Worm (Caenorhabditis elegans) whole organism, L1 larva: Measurements from ENCODE around the gene nlp-7.
"Not testable (repeated sequence)": the region's sequence is repeated elsewhere in the genome, so short reads cannot be mapped to it uniquely, and the experiment has no call there.

ENCODE experiments used
- C04F5.9 ChIP-seq: sonication (generic microtip); optimal IDR thresholded peaks from 2 replicates; lab custom pipeline; 2016; ENCODE audit warnings: missing genetic modification characterization, missing compliant biosample characterization
- C16A3.4 ChIP-seq: fragments of 150-350 bp; optimal IDR thresholded peaks from 2 replicates; lab custom pipeline; 2014; ENCODE audit warnings: missing biosample characterization, missing genetic modification characterization
- C34B4.2 ChIP-seq: sonication (generic microtip); optimal IDR thresholded peaks from 2 replicates; lab custom pipeline; 2017; ENCODE audit warnings: mild to moderate bottlenecking, missing genetic modification characterization, missing compliant biosample characterization
- F16B12.6 ChIP-seq: fragments of 150-350 bp; optimal IDR thresholded peaks from 2 replicates; lab custom pipeline; 2014; ENCODE audit warnings: missing biosample characterization, missing genetic modification characterization
- Y116A8C.19 ChIP-seq: sonication (generic microtip); optimal IDR thresholded peaks from 2 replicates; lab custom pipeline; 2016; ENCODE audit warnings: missing compliant biosample characterization, missing genetic modification characterization, borderline replicate concordance
- aha-1 ChIP-seq: fragments of 150-350 bp; optimal IDR thresholded peaks from 2 replicates; lab custom pipeline; 2014; ENCODE audit warnings: missing biosample characterization, missing genetic modification characterization
- ama-1 ChIP-seq: fragments of 150-350 bp; optimal IDR thresholded peaks from 2 replicates; lab custom pipeline; 2014
- ceh-88 ChIP-seq: fragments of 200-800 bp; sonication (Bioruptor generic); IDR thresholded peaks from 2 replicates; pipeline ENCODE4 v1.3.6; 2022; ENCODE audit warnings: missing genetic modification characterization, missing compliant biosample characterization
- ceh-90 ChIP-seq: sonication (generic microtip); optimal IDR thresholded peaks from 2 replicates; lab custom pipeline; 2016; ENCODE audit warnings: missing genetic modification characterization, missing compliant biosample characterization
- dpl-1 ChIP-seq, 3 experiments: fragments of 150-350 bp in 2 of 3; sonication (generic microtip) in 1 of 3; optimal IDR thresholded peaks; 2 replicates each; lab custom pipeline; 2014 to 2017; ENCODE audit warnings: missing biosample characterization in 3 of 3, missing genetic modification characterization in 3 of 3, missing genetic modification reagents in 3 of 3
- dsc-1 ChIP-seq: sonication (generic microtip); optimal IDR thresholded peaks from 2 replicates; lab custom pipeline; 2016; ENCODE audit warnings: mild to moderate bottlenecking, missing genetic modification characterization, missing compliant biosample characterization
- efl-1 ChIP-seq, 4 experiments: fragments of 150-350 bp; optimal IDR thresholded peaks in 3 of 4; peaks in 1 of 4; 1 replicate in 1 of 4; 2 replicates in 3 of 4; lab custom pipeline; 2014; ENCODE audit warnings: missing biosample characterization in 2 of 4, missing genetic modification characterization in 2 of 4, missing genetic modification reagents in 2 of 4
- egl-27 ChIP-seq, 2 experiments: fragments of 150-350 bp in 1 of 2; sonication (generic microtip); optimal IDR thresholded peaks; 3 replicates each; lab custom pipeline; 2017 to 2018; ENCODE audit warnings: missing biosample characterization in 2 of 2, missing genetic modification characterization in 2 of 2, missing genetic modification reagents in 2 of 2
- elt-2 ChIP-seq: sonication (generic microtip); optimal IDR thresholded peaks from 2 replicates; lab custom pipeline; 2016; ENCODE audit warnings: missing genetic modification characterization, mild to moderate bottlenecking, inconsistent platforms, missing compliant biosample characterization, missing genetic modification reagents
- elt-3 ChIP-seq, 6 experiments: fragments of 150-350 bp in 1 of 6; sonication (generic microtip); optimal IDR thresholded peaks; 2 replicates each; lab custom pipeline; 2017 to 2018; ENCODE audit warnings: missing biosample characterization in 6 of 6, missing genetic modification characterization in 6 of 6, inconsistent platforms in 1 of 6
- fkh-8 ChIP-seq: sonication (generic microtip); optimal IDR thresholded peaks from 2 replicates; lab custom pipeline; 2016; ENCODE audit warnings: mild to moderate bottlenecking, missing genetic modification characterization, missing compliant biosample characterization
- fos-1 ChIP-seq: fragments of 150-350 bp; optimal IDR thresholded peaks from 2 replicates; lab custom pipeline; 2014; ENCODE audit warnings: missing biosample characterization, missing genetic modification characterization
- hlh-4 ChIP-seq: sonication (generic microtip); optimal IDR thresholded peaks from 2 replicates; lab custom pipeline; 2016; ENCODE audit warnings: mild to moderate bottlenecking, missing genetic modification characterization, missing compliant biosample characterization
- hpl-2 ChIP-seq: fragments of 150-350 bp; optimal IDR thresholded peaks from 2 replicates; lab custom pipeline; 2014; ENCODE audit warnings: missing biosample characterization, missing genetic modification reagents, missing genetic modification characterization
- lin-13 ChIP-seq: fragments of 150-350 bp; optimal IDR thresholded peaks from 2 replicates; lab custom pipeline; 2014; ENCODE audit warnings: missing biosample characterization, missing genetic modification reagents, missing genetic modification characterization
- lin-15B ChIP-seq: fragments of 150-350 bp; sonication (generic microtip); optimal IDR thresholded peaks from 3 replicates; lab custom pipeline; 2014; ENCODE audit warnings: missing biosample characterization, missing genetic modification characterization
- lin-35 ChIP-seq, 2 experiments: fragments of 150-350 bp; optimal IDR thresholded peaks; 2 replicates each; lab custom pipeline; 2014; ENCODE audit warnings: missing biosample characterization in 2 of 2, missing genetic modification characterization in 2 of 2, missing genetic modification reagents in 2 of 2
- lin-39 ChIP-seq: fragments of 150-350 bp; optimal IDR thresholded peaks from 2 replicates; lab custom pipeline; 2014; ENCODE audit warnings: missing biosample characterization, missing genetic modification reagents, missing genetic modification characterization
- lir-3 ChIP-seq: sonication (generic microtip); optimal IDR thresholded peaks from 2 replicates; lab custom pipeline; 2016; ENCODE audit warnings: mild to moderate bottlenecking, missing genetic modification characterization, moderate library complexity, missing compliant biosample characterization; ENCODE audit not compliant: poor library complexity
- lsy-2 ChIP-seq, 2 experiments: fragments of 150-350 bp; optimal IDR thresholded peaks; 2 replicates each; lab custom pipeline; 2014; ENCODE audit warnings: missing biosample characterization in 2 of 2, missing genetic modification characterization in 2 of 2
- mef-2 ChIP-seq: fragments of 150-350 bp; optimal IDR thresholded peaks from 2 replicates; lab custom pipeline; 2014; ENCODE audit warnings: missing biosample characterization, missing genetic modification characterization
- nhr-11 ChIP-seq: fragments of 150-350 bp; optimal IDR thresholded peaks from 2 replicates; lab custom pipeline; 2014; ENCODE audit warnings: missing biosample characterization, missing genetic modification characterization
- nhr-19 ChIP-seq: fragments of 200-800 bp; sonication (Bioruptor generic); conservative IDR thresholded peaks from 2 replicates; pipeline ENCODE4 v1.3.6; 2022; ENCODE audit warnings: missing genetic modification characterization, missing compliant biosample characterization
- nhr-20 ChIP-seq: sonication (generic microtip); optimal IDR thresholded peaks from 2 replicates; lab custom pipeline; 2016; ENCODE audit warnings: mild to moderate bottlenecking, missing genetic modification characterization, missing compliant biosample characterization
- nhr-237 ChIP-seq: fragments of 150-350 bp; optimal IDR thresholded peaks from 2 replicates; lab custom pipeline; 2014; ENCODE audit warnings: missing biosample characterization, missing genetic modification characterization
- nhr-47 ChIP-seq: sonication (generic microtip); optimal IDR thresholded peaks from 2 replicates; lab custom pipeline; 2016; ENCODE audit warnings: mild to moderate bottlenecking, missing genetic modification characterization, moderate library complexity, missing compliant biosample characterization
- nhr-71 ChIP-seq: sonication (generic microtip); optimal IDR thresholded peaks from 2 replicates; lab custom pipeline; 2016; ENCODE audit warnings: mild to moderate bottlenecking, missing genetic modification characterization, moderate library complexity, missing compliant biosample characterization
- nhr-77 ChIP-seq: fragments of 150-350 bp; optimal IDR thresholded peaks from 2 replicates; lab custom pipeline; 2014; ENCODE audit warnings: missing biosample characterization, missing genetic modification characterization
- rnt-1 ChIP-seq: sonication (generic microtip); optimal IDR thresholded peaks from 2 replicates; lab custom pipeline; 2016; ENCODE audit warnings: mild to moderate bottlenecking, missing genetic modification characterization, moderate library complexity, missing compliant biosample characterization
- skn-1 ChIP-seq: fragments of 150-350 bp; optimal IDR thresholded peaks from 2 replicates; lab custom pipeline; 2014; ENCODE audit warnings: missing biosample characterization, missing genetic modification characterization
- snu-23 ChIP-seq: sonication (generic microtip); optimal IDR thresholded peaks from 2 replicates; lab custom pipeline; 2016; ENCODE audit warnings: missing genetic modification characterization, missing compliant biosample characterization
- sox-4 ChIP-seq: sonication (generic microtip); optimal IDR thresholded peaks from 2 replicates; lab custom pipeline; 2016; ENCODE audit warnings: missing genetic modification characterization, missing compliant biosample characterization
- sup-37 ChIP-seq: fragments of 200-800 bp; sonication (Bioruptor generic); optimal IDR thresholded peaks from 2 replicates; lab custom pipeline; 2018; ENCODE audit warnings: mild to moderate bottlenecking, missing genetic modification characterization, missing compliant biosample characterization
- tbx-2 ChIP-seq: sonication (generic microtip); optimal IDR thresholded peaks from 2 replicates; lab custom pipeline; 2016; ENCODE audit warnings: missing genetic modification characterization, missing compliant biosample characterization
- tlp-1 ChIP-seq: fragments of 150-350 bp; optimal IDR thresholded peaks from 2 replicates; lab custom pipeline; 2014; ENCODE audit warnings: missing biosample characterization, missing genetic modification characterization
- unc-62 ChIP-seq: fragments of 150-350 bp; optimal IDR thresholded peaks from 2 replicates; lab custom pipeline; 2014; ENCODE audit warnings: missing biosample characterization, missing genetic modification reagents, missing genetic modification characterization
- xbp-1 ChIP-seq: sonication (generic microtip); optimal IDR thresholded peaks from 2 replicates; lab custom pipeline; 2016; ENCODE audit warnings: missing genetic modification characterization, missing compliant biosample characterization
- zip-4 ChIP-seq: fragments of 200-800 bp; sonication (Bioruptor generic); optimal IDR thresholded peaks from 2 replicates; lab custom pipeline; 2018; ENCODE audit warnings: mild to moderate bottlenecking, missing genetic modification characterization, moderate library complexity, missing compliant biosample characterization
- ztf-4 ChIP-seq: fragments of 150-350 bp; optimal IDR thresholded peaks from 2 replicates; lab custom pipeline; 2014; ENCODE audit warnings: missing biosample characterization, missing genetic modification characterization

Gene nlp-7

DNA sequence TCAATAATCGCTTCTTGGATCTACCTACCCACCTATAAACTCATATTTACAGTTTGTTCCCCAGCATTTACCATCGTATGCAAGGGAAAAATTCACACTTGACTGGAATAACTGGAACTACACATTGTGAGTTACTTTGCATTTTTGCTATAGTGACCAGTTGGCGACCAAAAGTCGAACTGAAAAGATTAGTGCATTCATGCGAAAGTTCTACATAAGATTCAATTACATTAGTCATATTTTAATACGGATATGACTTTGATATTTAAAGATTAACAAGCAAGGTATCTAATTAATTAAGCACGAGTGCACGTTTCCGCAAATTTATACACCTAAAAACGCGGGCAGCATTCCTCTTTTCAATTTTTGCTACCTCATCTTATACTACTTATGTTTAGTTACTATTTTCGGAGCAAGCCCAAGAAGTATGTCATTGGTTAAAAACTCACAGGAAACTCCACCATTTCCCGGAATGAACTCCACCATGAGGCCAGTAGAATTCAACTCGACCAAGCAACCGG lies 21.9 kb upstream of the nlp-7 start, which contains the start of gene jmjd-3.1:
Gene jmjd-3.1 (plus strand): TSS at position 51 of the 521 bp plus-strand sequence.
- TF ChIP-seq ama-1 (lab: Kevin White, UChicago) (no peak), C34B4.2 (tag; lab: Kevin White, UChicago) (no peak), dpl-1 (GFP tag; optimal IDR thresholded peaks at IDR 0.05; lab: Kevin White, UChicago) (no peak), C16A3.4 (tag; lab: Kevin White, UChicago) (no peak), elt-3 (tag; optimal IDR thresholded peaks at IDR 0.05; lab: Kevin White, UChicago) (no peak), hpl-2 (GFP tag; lab: Kevin White, UChicago) (no peak), aha-1 (no peak), nhr-71 (tag; lab: Kevin White, UChicago) (peak; percentile 16), C04F5.9 (tag; lab: Kevin White, UChicago) (no peak), dsc-1 (tag; lab: Kevin White, UChicago) (peak; percentile 89), nhr-11 (tag; lab: Kevin White, UChicago) (no peak), fos-1 (tag; lab: Kevin White, UChicago) (no peak), sup-37 (GFP tag; lab: Kevin White, UChicago) (no peak), sox-4 (tag; lab: Kevin White, UChicago) (peak; percentile 6), nhr-47 (peak; percentile 38), ceh-90 (no peak), snu-23 (no peak), lin-35 (GFP tag; optimal IDR thresholded peaks at IDR 0.05; lab: Kevin White, UChicago) (no peak), rnt-1 (no peak), nhr-237 (no peak), lir-3 (tag; lab: Kevin White, UChicago) (no peak), fkh-8 (tag; lab: Kevin White, UChicago) (peak; percentile 7)

DNA sequence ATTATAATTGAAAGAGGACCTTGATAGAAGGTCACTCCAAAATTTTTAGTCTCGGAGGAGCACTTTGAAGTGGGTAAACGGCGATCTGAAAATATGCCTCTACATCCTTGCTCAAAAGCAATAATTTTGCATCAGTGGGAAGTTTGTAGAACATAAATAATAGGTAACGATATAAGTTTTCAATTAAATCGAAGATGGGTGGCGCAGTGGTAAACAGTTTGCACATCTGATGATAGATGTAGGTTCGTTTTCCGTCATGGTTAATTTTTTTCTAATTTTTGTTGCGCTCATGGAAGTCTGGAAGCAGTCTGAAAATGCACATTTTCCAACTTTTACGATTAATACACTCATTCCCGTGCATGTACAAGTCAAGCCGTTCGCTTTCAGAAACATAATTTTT lies 15.2 kb upstream of the nlp-7 start:
- not testable (repeated sequence) for TF ChIP-seq efl-1 (optimal IDR thresholded peaks at IDR 0.05; lab: Kevin White, UChicago)
- TF ChIP-seq efl-1 (GFP tag; optimal IDR thresholded peaks at IDR 0.05 in 1 of 2; lab: Kevin White, UChicago): peak in 1 of 2 experiments; percentile 5

- TF ChIP-seq F16B12.6 (tag; lab: Kevin White, UChicago) (no peak), elt-2 (tag; lab: Kevin White, UChicago) (no peak), xbp-1 (no peak), Y116A8C.19 (tag; lab: Kevin White, UChicago) (no peak), nhr-19 (GFP tag; lab: Robert Waterston, UW) (no peak), ceh-90 (no peak), elt-3 (tag; optimal IDR thresholded peaks at IDR 0.05; lab: Kevin White, UChicago) (no peak), ama-1 (lab: Kevin White, UChicago) (no peak), nhr-20 (no peak), lin-39 (no peak), fos-1 (tag; lab: Kevin White, UChicago) (no peak), lsy-2 (tag; optimal IDR thresholded peaks at IDR 0.05; lab: Kevin White, UChicago) (no peak), mef-2 (tag; lab: Kevin White, UChicago) (no peak), skn-1 (tag; lab: Kevin White, UChicago) (no peak), ztf-4 (tag; lab: Kevin White, UChicago) (no peak), hlh-4 (tag; lab: Kevin White, UChicago) (no peak), egl-27 (tag; optimal IDR thresholded peaks at IDR 0.05; lab: Kevin White, UChicago) (no peak)
These were observed 12.8 kb upstream of the nlp-7 start, which contains the start of gene F18E9.4 for ce11 chrX:8580217-8580616. Gene F18E9.4 (plus strand): TSS chrX:8580517.

DNA sequence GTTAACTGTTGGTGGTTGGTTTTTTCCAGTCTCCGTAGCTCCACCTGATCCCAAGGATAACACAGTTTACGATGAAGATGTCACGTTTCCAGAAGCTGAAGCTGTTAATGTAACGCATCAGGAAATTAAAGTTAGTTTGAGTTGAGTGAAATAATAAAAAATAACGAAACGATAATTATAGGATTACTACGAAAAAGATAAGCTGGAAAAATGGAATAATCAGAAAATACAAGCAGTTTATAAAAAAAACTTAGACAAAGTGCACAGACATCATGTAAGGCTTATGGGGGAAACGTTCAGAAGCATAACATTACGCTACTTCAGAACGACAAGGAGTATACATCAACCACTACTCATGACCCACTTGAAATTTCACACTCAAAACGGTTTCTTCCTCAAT lies 11.5 kb upstream of the nlp-7 start, which contains the start of gene F18E9.8:
Gene F18E9.8 (minus strand): TSS at position 101 of the 400 bp plus-strand sequence.
- TF ChIP-seq C16A3.4 (tag; lab: Kevin White, UChicago) (no peak), tbx-2 (tag; lab: Kevin White, UChicago) (no peak), zip-4 (GFP tag; lab: Kevin White, UChicago) (no peak), nhr-77 (tag; lab: Kevin White, UChicago) (no peak), ceh-88 (no peak), unc-62 (GFP tag; lab: Kevin White, UChicago) (no peak), lin-15B (no peak), lin-13 (GFP tag; lab: Kevin White, UChicago) (no peak), tlp-1 (tag; lab: Kevin White, UChicago) (no peak), Y116A8C.19 (tag; lab: Kevin White, UChicago) (no peak), C04F5.9 (tag; lab: Kevin White, UChicago) (no peak), hpl-2 (GFP tag; lab: Kevin White, UChicago) (no peak)
